Worm (Caenorhabditis elegans) whole organism, L1 larva: ENCODE measurements around the gene nlp-53.
A peak's percentile ranks its signal among the peaks of the same experiment; 100 is the strongest.

Experiments
- C04F5.9 ChIP-seq: sonication (generic microtip); optimal IDR thresholded peaks from 2 replicates; lab custom pipeline; 2016; ENCODE audit warnings: missing genetic modification characterization, missing compliant biosample characterization
- aha-1 ChIP-seq: fragments of 150-350 bp; optimal IDR thresholded peaks from 2 replicates; lab custom pipeline; 2014; ENCODE audit warnings: missing biosample characterization, missing genetic modification characterization
- aly-2 ChIP-seq: fragments of 150-350 bp; optimal IDR thresholded peaks from 2 replicates; lab custom pipeline; 2014; ENCODE audit warnings: missing biosample characterization, missing genetic modification characterization
- ama-1 ChIP-seq: fragments of 150-350 bp; optimal IDR thresholded peaks from 2 replicates; lab custom pipeline; 2014
- ces-1 ChIP-seq: fragments of 150-350 bp; optimal IDR thresholded peaks from 2 replicates; lab custom pipeline; 2014; ENCODE audit warnings: missing biosample characterization, missing genetic modification reagents, missing genetic modification characterization
- dpl-1 ChIP-seq, 3 experiments: fragments of 150-350 bp in 2 of 3; sonication (generic microtip) in 1 of 3; optimal IDR thresholded peaks; 2 replicates each; lab custom pipeline; 2014 to 2017; ENCODE audit warnings: missing biosample characterization in 3 of 3, missing genetic modification characterization in 3 of 3, missing genetic modification reagents in 3 of 3
- dsc-1 ChIP-seq: sonication (generic microtip); optimal IDR thresholded peaks from 2 replicates; lab custom pipeline; 2016; ENCODE audit warnings: mild to moderate bottlenecking, missing genetic modification characterization, missing compliant biosample characterization
- egl-13 ChIP-seq: sonication (generic microtip); optimal IDR thresholded peaks from 2 replicates; lab custom pipeline; 2016; ENCODE audit warnings: missing genotype, missing genetic modification reagents, missing genetic modification characterization, missing compliant biosample characterization
- egl-27 ChIP-seq, 2 experiments: fragments of 150-350 bp in 1 of 2; sonication (generic microtip); optimal IDR thresholded peaks; 3 replicates each; lab custom pipeline; 2017 to 2018; ENCODE audit warnings: missing biosample characterization in 2 of 2, missing genetic modification characterization in 2 of 2, missing genetic modification reagents in 2 of 2
- fkh-8 ChIP-seq: sonication (generic microtip); optimal IDR thresholded peaks from 2 replicates; lab custom pipeline; 2016; ENCODE audit warnings: mild to moderate bottlenecking, missing genetic modification characterization, missing compliant biosample characterization
- hlh-4 ChIP-seq: sonication (generic microtip); optimal IDR thresholded peaks from 2 replicates; lab custom pipeline; 2016; ENCODE audit warnings: mild to moderate bottlenecking, missing genetic modification characterization, missing compliant biosample characterization
- irx-1 ChIP-seq: sonication (generic microtip); optimal IDR thresholded peaks from 2 replicates; lab custom pipeline; 2016; ENCODE audit warnings: missing genetic modification characterization, missing compliant biosample characterization
- isw-1 ChIP-seq: fragments of 200-800 bp; sonication (Bioruptor generic); IDR thresholded peaks from 2 replicates; pipeline ENCODE4 v1.3.6; 2022; ENCODE audit warnings: missing genetic modification characterization, missing compliant biosample characterization
- jun-1 ChIP-seq: fragments of 150-350 bp; optimal IDR thresholded peaks from 2 replicates; lab custom pipeline; 2014; ENCODE audit warnings: missing biosample characterization, missing genetic modification reagents, missing genetic modification characterization
- lin-13 ChIP-seq: fragments of 150-350 bp; optimal IDR thresholded peaks from 2 replicates; lab custom pipeline; 2014; ENCODE audit warnings: missing biosample characterization, missing genetic modification reagents, missing genetic modification characterization
- lin-14 ChIP-seq: fragments of 200-800 bp; sonication (Bioruptor generic); optimal IDR thresholded peaks from 2 replicates; lab custom pipeline; 2018; ENCODE audit warnings: mild to moderate bottlenecking, missing genetic modification characterization, moderate library complexity, missing compliant biosample characterization
- lin-35 ChIP-seq, 2 experiments: fragments of 150-350 bp; optimal IDR thresholded peaks; 2 replicates each; lab custom pipeline; 2014; ENCODE audit warnings: missing biosample characterization in 2 of 2, missing genetic modification characterization in 2 of 2, missing genetic modification reagents in 2 of 2
- lir-3 ChIP-seq: sonication (generic microtip); optimal IDR thresholded peaks from 2 replicates; lab custom pipeline; 2016; ENCODE audit warnings: mild to moderate bottlenecking, missing genetic modification characterization, moderate library complexity, missing compliant biosample characterization; ENCODE audit not compliant: poor library complexity
- lsy-2 ChIP-seq, 2 experiments: fragments of 150-350 bp; optimal IDR thresholded peaks; 2 replicates each; lab custom pipeline; 2014; ENCODE audit warnings: missing biosample characterization in 2 of 2, missing genetic modification characterization in 2 of 2
- mab-9 ChIP-seq: fragments of 200-800 bp; sonication (Bioruptor generic); IDR thresholded peaks from 2 replicates; pipeline ENCODE4 v1.3.6; 2022; ENCODE audit warnings: missing genetic modification reagents, missing genetic modification characterization, missing compliant biosample characterization
- mdl-1 ChIP-seq, 2 experiments: fragments of 150-350 bp; optimal IDR thresholded peaks; 2 replicates each; lab custom pipeline; 2014 to 2017; ENCODE audit warnings: missing biosample characterization in 2 of 2, missing genetic modification characterization in 2 of 2, inconsistent platforms in 1 of 2
- mef-2 ChIP-seq: fragments of 150-350 bp; optimal IDR thresholded peaks from 2 replicates; lab custom pipeline; 2014; ENCODE audit warnings: missing biosample characterization, missing genetic modification characterization
- nhr-12 ChIP-seq: sonication (generic microtip); optimal IDR thresholded peaks from 2 replicates; lab custom pipeline; 2017; ENCODE audit warnings: missing biosample characterization, missing genetic modification characterization
- nhr-20 ChIP-seq: sonication (generic microtip); optimal IDR thresholded peaks from 2 replicates; lab custom pipeline; 2016; ENCODE audit warnings: mild to moderate bottlenecking, missing genetic modification characterization, missing compliant biosample characterization
- nhr-28 ChIP-seq: fragments of 150-350 bp; optimal IDR thresholded peaks from 2 replicates; lab custom pipeline; 2014; ENCODE audit warnings: missing biosample characterization, missing genetic modification characterization
- nhr-47 ChIP-seq: sonication (generic microtip); optimal IDR thresholded peaks from 2 replicates; lab custom pipeline; 2016; ENCODE audit warnings: mild to moderate bottlenecking, missing genetic modification characterization, moderate library complexity, missing compliant biosample characterization
- nhr-76 ChIP-seq: sonication (generic microtip); optimal IDR thresholded peaks from 2 replicates; lab custom pipeline; 2017; ENCODE audit warnings: missing biosample characterization, missing genetic modification characterization
- nhr-77 ChIP-seq: fragments of 150-350 bp; optimal IDR thresholded peaks from 2 replicates; lab custom pipeline; 2014; ENCODE audit warnings: missing biosample characterization, missing genetic modification characterization
- nhr-85 ChIP-seq: sonication (generic microtip); peaks from one replicate; lab custom pipeline; 2016; ENCODE audit warnings: missing genetic modification characterization, inconsistent platforms, missing compliant biosample characterization
- rnt-1 ChIP-seq: sonication (generic microtip); optimal IDR thresholded peaks from 2 replicates; lab custom pipeline; 2016; ENCODE audit warnings: mild to moderate bottlenecking, missing genetic modification characterization, moderate library complexity, missing compliant biosample characterization
- skn-1 ChIP-seq: fragments of 150-350 bp; optimal IDR thresholded peaks from 2 replicates; lab custom pipeline; 2014; ENCODE audit warnings: missing biosample characterization, missing genetic modification characterization
- snpc-4 ChIP-seq: fragments of 150-350 bp; optimal IDR thresholded peaks from 2 replicates; lab custom pipeline; 2014; ENCODE audit warnings: missing biosample characterization, missing genetic modification characterization
- snu-23 ChIP-seq: sonication (generic microtip); optimal IDR thresholded peaks from 2 replicates; lab custom pipeline; 2016; ENCODE audit warnings: missing genetic modification characterization, missing compliant biosample characterization
- sptf-1 ChIP-seq: fragments of 150-350 bp; optimal IDR thresholded peaks from 2 replicates; lab custom pipeline; 2014; ENCODE audit warnings: missing biosample characterization, missing genetic modification characterization
- sup-37 ChIP-seq: fragments of 200-800 bp; sonication (Bioruptor generic); optimal IDR thresholded peaks from 2 replicates; lab custom pipeline; 2018; ENCODE audit warnings: mild to moderate bottlenecking, missing genetic modification characterization, missing compliant biosample characterization
- swsn-7 ChIP-seq: sonication (generic microtip); optimal IDR thresholded peaks from 2 replicates; lab custom pipeline; 2016; ENCODE audit warnings: missing genetic modification characterization, missing compliant biosample characterization
- unc-62 ChIP-seq: fragments of 150-350 bp; optimal IDR thresholded peaks from 2 replicates; lab custom pipeline; 2014; ENCODE audit warnings: missing biosample characterization, missing genetic modification reagents, missing genetic modification characterization
- unc-86 ChIP-seq: sonication (generic microtip); optimal IDR thresholded peaks from 2 replicates; lab custom pipeline; 2016; ENCODE audit warnings: missing genetic modification characterization, missing compliant biosample characterization
- unc-98 ChIP-seq: fragments of 200-800 bp; sonication (Bioruptor generic); IDR thresholded peaks from 2 replicates; pipeline ENCODE4 v1.3.6; 2022; ENCODE audit warnings: missing genetic modification characterization, missing compliant biosample characterization
- vab-15 ChIP-seq: sonication (generic microtip); optimal IDR thresholded peaks from 2 replicates; lab custom pipeline; 2017; ENCODE audit warnings: missing genotype, mild to moderate bottlenecking, missing genetic modification characterization, missing compliant biosample characterization
- xbp-1 ChIP-seq: sonication (generic microtip); optimal IDR thresholded peaks from 2 replicates; lab custom pipeline; 2016; ENCODE audit warnings: missing genetic modification characterization, missing compliant biosample characterization
- zip-4 ChIP-seq: fragments of 200-800 bp; sonication (Bioruptor generic); optimal IDR thresholded peaks from 2 replicates; lab custom pipeline; 2018; ENCODE audit warnings: mild to moderate bottlenecking, missing genetic modification characterization, moderate library complexity, missing compliant biosample characterization
- ztf-11 ChIP-seq, 2 experiments: sonication (generic microtip); optimal IDR thresholded peaks; 2 replicates each; lab custom pipeline; 2016 to 2017; ENCODE audit warnings: missing genetic modification characterization in 2 of 2, missing biosample characterization in 1 of 2, missing compliant biosample characterization in 1 of 2

The nlp-53 gene

DNA sequence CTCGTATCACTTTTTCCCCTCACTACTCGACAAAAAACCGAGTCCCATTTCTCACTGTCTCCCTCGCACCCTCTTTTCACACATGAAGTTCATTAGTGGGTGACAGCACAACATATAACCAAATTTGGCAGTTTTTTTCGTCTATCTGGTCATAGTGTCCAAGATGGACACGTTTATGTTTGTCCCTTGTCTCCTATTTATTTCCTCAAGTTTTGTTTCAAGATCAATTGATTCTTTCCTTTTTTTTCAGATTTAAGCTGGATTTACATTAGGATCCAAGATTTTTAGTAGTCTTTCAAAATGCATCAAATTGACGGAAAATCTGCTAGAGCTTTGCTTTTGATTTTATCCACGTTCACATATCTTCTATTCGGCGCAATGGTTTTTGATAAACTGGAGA, 20.9 kb downstream of the nlp-53 start, which contains the start of gene twk-20:
Gene twk-20 (plus strand): TSS at position 301 of the 400 bp plus-strand sequence.
- TF ChIP-seq egl-27 (tag; optimal IDR thresholded peaks at IDR 0.05; lab: Kevin White, UChicago) (no peak), ces-1 (GFP tag; lab: Kevin White, UChicago) (no peak), lin-14 (GFP tag; lab: Kevin White, UChicago) (peak; percentile 39)
- TF ChIP-seq, all 84 proteins: peak for 1

DNA sequence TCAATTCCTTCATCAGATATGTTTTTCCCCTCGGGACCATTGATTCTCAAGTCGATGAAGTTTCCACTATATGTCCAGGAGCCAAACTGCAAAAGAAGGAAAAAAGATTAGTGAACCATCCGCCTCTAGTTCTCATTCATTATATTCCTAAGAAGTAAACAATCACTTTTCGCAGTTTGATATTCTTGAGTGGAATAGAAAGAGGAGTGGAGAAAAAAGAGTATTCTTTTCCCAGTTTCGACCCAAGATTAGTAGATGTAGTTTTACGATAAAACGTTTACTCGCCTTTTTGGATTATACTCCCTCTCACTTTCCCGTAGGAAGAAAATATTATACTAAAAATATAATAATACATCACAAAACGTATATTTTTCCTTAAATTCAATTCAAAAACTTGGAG, 26.2 kb downstream of the nlp-53 start:
- TF ChIP-seq xbp-1 (no peak), lin-14 (GFP tag; lab: Kevin White, UChicago) (peak; percentile 16)

DNA sequence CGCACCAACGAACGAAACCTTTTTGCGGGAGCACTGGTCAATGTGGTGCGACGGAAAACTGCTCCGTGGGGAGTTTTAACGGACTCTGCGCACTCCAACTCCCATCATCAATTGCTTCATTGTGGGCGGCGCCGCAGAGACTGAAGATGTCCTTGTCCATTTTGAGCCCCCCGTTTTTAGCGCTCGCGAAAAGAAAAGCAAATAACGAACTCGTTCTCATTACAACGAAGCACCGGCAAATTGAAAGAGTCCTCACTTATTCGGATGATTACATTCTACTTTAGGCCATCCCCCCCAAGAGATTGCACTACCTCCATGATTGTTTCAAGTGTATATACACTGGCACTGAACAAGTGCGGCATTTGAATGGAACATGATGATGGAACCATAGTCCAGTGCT, 28.1 kb downstream of the nlp-53 start, which contains the start of gene acr-9:
Gene acr-9 (minus strand): TSS at position 101 of the 400 bp plus-strand sequence.
- no peak for TF ChIP-seq lsy-2 (tag; optimal IDR thresholded peaks at IDR 0.05; lab: Kevin White, UChicago)
- TF ChIP-seq irx-1 (tag; lab: Kevin White, UChicago), result no peak
- no peak for TF ChIP-seq unc-62
- no peak for TF ChIP-seq nhr-28 (tag; lab: Kevin White, UChicago)
- TF ChIP-seq dpl-1 (GFP tag; optimal IDR thresholded peaks at IDR 0.05; lab: Kevin White, UChicago), result no peak
- TF ChIP-seq nhr-76 (tag; lab: Kevin White, UChicago), result no peak
- no peak for TF ChIP-seq mdl-1 (tag; optimal IDR thresholded peaks at IDR 0.05; lab: Kevin White, UChicago)

DNA sequence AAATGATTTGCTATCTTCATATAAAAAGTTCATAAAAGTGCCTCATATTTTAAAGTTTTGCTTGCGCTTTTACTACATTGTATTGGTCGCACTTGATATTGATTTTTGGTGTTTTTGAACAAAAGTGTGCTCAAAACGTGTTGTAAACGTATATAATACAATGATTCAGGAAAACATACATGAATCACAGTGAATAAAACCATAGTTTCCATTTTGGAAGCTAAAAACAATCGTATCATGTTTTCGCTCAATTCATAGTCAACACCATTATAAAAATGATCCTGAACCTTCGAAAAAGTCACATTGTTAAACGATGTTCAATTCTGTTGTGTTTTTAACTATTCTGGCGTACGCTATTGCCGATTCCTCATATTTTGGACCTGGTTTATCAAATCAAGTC, 28.6 kb downstream of the nlp-53 start, which contains the start of gene C40C9.3:
Gene C40C9.3 (plus strand): TSS at position 301 of the 400 bp plus-strand sequence.
- TF ChIP-seq swsn-7 (tag; lab: Kevin White, UChicago) (no peak), aly-2 (no peak), nhr-12 (no peak), isw-1 (GFP tag; lab: Robert Waterston, UW) (no peak), lin-35 (GFP tag; optimal IDR thresholded peaks at IDR 0.05; lab: Kevin White, UChicago) (no peak), hlh-4 (tag; lab: Kevin White, UChicago) (no peak), xbp-1 (no peak), rnt-1 (no peak), lir-3 (no peak), ama-1 (lab: Kevin White, UChicago) (no peak), mef-2 (tag; lab: Kevin White, UChicago) (no peak), sptf-1 (tag; lab: Kevin White, UChicago) (no peak), sup-37 (GFP tag; lab: Kevin White, UChicago) (no peak), nhr-85 (tag; lab: Kevin White, UChicago) (no peak), skn-1 (tag; lab: Kevin White, UChicago) (no peak)
- TF ChIP-seq, all 84 proteins: peak for 0

DNA sequence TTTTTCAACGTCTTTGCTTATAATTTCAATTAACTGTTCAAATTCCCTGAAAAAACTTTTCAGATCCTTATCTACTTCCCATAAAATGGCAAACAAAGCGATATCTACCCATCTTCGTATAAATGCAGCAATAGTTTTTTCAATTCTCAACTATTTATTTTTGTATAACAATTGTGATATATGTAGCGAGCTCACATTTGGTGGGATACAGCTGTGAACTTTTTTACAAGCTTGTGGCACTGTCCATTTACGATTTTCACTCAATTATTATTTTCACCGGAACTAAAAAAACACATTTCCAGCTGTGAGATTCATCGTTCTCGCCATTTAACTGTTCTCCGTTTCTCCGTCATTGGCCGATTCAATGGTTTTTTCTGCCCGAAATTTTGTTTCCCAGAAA, 32.1 kb downstream of the nlp-53 start, which contains the start of gene C40C9.4:
Gene C40C9.4 (plus strand): TSS at position 301 of the 400 bp plus-strand sequence.
- TF ChIP-seq fkh-8, result no peak
- no peak for TF ChIP-seq snu-23 (GFP tag; lab: Kevin White, UChicago)
- no peak for TF ChIP-seq nhr-85 (tag; lab: Kevin White, UChicago)
- TF ChIP-seq ces-1 (GFP tag; lab: Kevin White, UChicago), result no peak
- no peak for TF ChIP-seq unc-98 (GFP tag; lab: Robert Waterston, UW)
- no peak for TF ChIP-seq jun-1 (tag; lab: Kevin White, UChicago)
- TF ChIP-seq isw-1 (GFP tag; lab: Robert Waterston, UW), result no peak

DNA sequence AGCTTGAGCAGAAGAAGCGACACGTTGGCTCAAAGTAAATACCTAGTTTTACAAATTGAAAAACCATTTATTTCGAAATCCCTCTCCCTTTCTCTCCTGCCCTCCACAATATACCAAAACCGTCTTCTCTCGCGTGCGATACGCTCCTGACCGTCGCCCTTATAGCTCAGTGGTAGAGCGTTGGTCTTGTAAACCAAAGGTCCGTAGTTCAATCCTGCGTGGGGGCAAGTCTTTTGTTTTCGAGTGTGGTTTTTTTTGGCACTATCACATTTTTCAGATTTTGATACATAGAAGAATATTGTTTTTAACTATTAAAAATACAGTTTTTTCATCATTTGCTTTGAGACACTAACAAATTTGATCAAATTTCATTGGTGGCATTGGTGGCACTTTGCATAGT, 34.9 kb downstream of the nlp-53 start:
- TF ChIP-seq lin-35 (GFP tag; optimal IDR thresholded peaks at IDR 0.05; lab: Kevin White, UChicago), result peak in 1 of 2 experiments; percentile 23
- no peak for TF ChIP-seq mab-9
- no peak for TF ChIP-seq unc-86
- TF ChIP-seq isw-1 (GFP tag; lab: Robert Waterston, UW), result no peak
- TF ChIP-seq swsn-7 (tag; lab: Kevin White, UChicago), result no peak
- no peak for TF ChIP-seq ztf-11 (tag; optimal IDR thresholded peaks at IDR 0.05; lab: Kevin White, UChicago)
- no peak for TF ChIP-seq aha-1 (tag; lab: Kevin White, UChicago)
- TF ChIP-seq dpl-1 (GFP tag; optimal IDR thresholded peaks at IDR 0.05; lab: Kevin White, UChicago), result no peak
- TF ChIP-seq vab-15 (tag; lab: Kevin White, UChicago), result no peak
- no peak for TF ChIP-seq zip-4 (GFP tag; lab: Kevin White, UChicago)
- TF ChIP-seq egl-13 (tag; lab: Kevin White, UChicago), result no peak
- peak; percentile 28 for TF ChIP-seq nhr-20
- TF ChIP-seq dsc-1 (tag; lab: Kevin White, UChicago), result no peak
- no peak for TF ChIP-seq lin-13 (GFP tag; lab: Kevin White, UChicago)
- peak; percentile 18 for TF ChIP-seq nhr-47 (tag; lab: Kevin White, UChicago)
- TF ChIP-seq snpc-4 (tag; lab: Kevin White, UChicago), result no peak
- no peak for TF ChIP-seq irx-1 (tag; lab: Kevin White, UChicago)
- TF ChIP-seq unc-62, result no peak
- TF ChIP-seq unc-98 (GFP tag; lab: Robert Waterston, UW), result no peak
- TF ChIP-seq nhr-77 (tag; lab: Kevin White, UChicago), result no peak
- TF ChIP-seq C04F5.9 (tag; lab: Kevin White, UChicago), result no peak
